Fruit fly (Drosophila melanogaster): ENCODE measurements around the gene p38c.

Gene p38c

dm6 chr3R:24100717-24101116, 49.3 kb downstream of the p38c start (continued):
- TF ChIP-seq kay (GFP tag; optimal IDR thresholded peaks at IDR 0.05) (peak; percentile 8), CG9932 (GFP tag; IDR thresholded peaks at IDR 0.05) (peak; percentile 71), CHES-1-like (GFP tag; optimal IDR thresholded peaks at IDR 0.05) (no peak), pho (GFP tag; optimal IDR thresholded peaks at IDR 0.05) (peak; percentile 25), grau (tag; optimal IDR thresholded peaks at IDR 0.05) (peak; percentile 34), CG32532 (GFP tag; IDR thresholded peaks at IDR 0.05) (peak; percentile 65), bsh (GFP tag; optimal IDR thresholded peaks at IDR 0.05) (peak in 1 of 2 experiments; percentile 14), Blimp-1 (GFP tag; optimal IDR thresholded peaks at IDR 0.05) (peak; percentile 2), CG15479 (GFP tag; optimal IDR thresholded peaks at IDR 0.05) (no peak), CG12942 (GFP tag; optimal IDR thresholded peaks at IDR 0.05) (no peak), Asciz (GFP tag; optimal IDR thresholded peaks at IDR 0.05) (no peak), CG7928 (GFP tag; optimal IDR thresholded peaks at IDR 0.05) (no peak), jigr1 (GFP tag; IDR thresholded peaks at IDR 0.05) (no peak), Dll (GFP tag; IDR thresholded peaks at IDR 0.05; ENCODE audit: partially characterized antibody) (no peak), CG12769 (tag; optimal IDR thresholded peaks at IDR 0.05) (peak; percentile 31), Gug (GFP tag; IDR thresholded peaks at IDR 0.05) (peak; percentile 28; the same call in 1 of the 4 replicates), al (GFP tag; IDR thresholded peaks at IDR 0.05) (peak; percentile 15; the same call in 1 of the 2 replicates), Atf3 (GFP tag; optimal IDR thresholded peaks at IDR 0.05) (no peak), abd-A (tag; optimal IDR thresholded peaks at IDR 0.05) (no peak), bab2 (GFP tag; optimal IDR thresholded peaks at IDR 0.05) (peak; percentile 0), CG1024 (GFP tag; IDR thresholded peaks at IDR 0.05) (no peak), mam (GFP tag; optimal IDR thresholded peaks at IDR 0.05) (peak; percentile 47), CG13287 (GFP tag; IDR thresholded peaks at IDR 0.05; ENCODE audit: partially characterized antibody) (no peak), Sry-δ (GFP tag; optimal IDR thresholded peaks at IDR 0.05) (no peak), CG8290 (GFP tag; optimal IDR thresholded peaks at IDR 0.05) (no peak), CG8290 (tag; optimal IDR thresholded peaks at IDR 0.05) (peak in 1 of 2 experiments; percentile 2), dysf (GFP tag; IDR thresholded peaks at IDR 0.05) (peak; percentile 55; the same call in 2 of the 3 replicates), slbo (GFP tag; IDR thresholded peaks at IDR 0.05) (peak; percentile 71), trh (GFP tag; optimal IDR thresholded peaks at IDR 0.05) (no peak), pum (GFP tag; optimal IDR thresholded peaks at IDR 0.05) (no peak), her (GFP tag; optimal IDR thresholded peaks at IDR 0.05) (peak; percentile 1), CG17359 (tag; optimal IDR thresholded peaks at IDR 0.05) (peak; percentile 43), CG3995 (GFP tag; optimal IDR thresholded peaks at IDR 0.05) (no peak), CG14441 (GFP tag; IDR thresholded peaks at IDR 0.05) (peak; percentile 42; the same call in 1 of the 2 replicates), CG7745 (tag; optimal IDR thresholded peaks at IDR 0.05) (no peak), CG7786 (GFP tag; optimal IDR thresholded peaks at IDR 0.05) (peak; percentile 12), CG32772 (GFP tag; IDR thresholded peaks at IDR 0.05) (0 out of 2 replicates have a peak, but pooled peaks have one; percentile 18), CG7372 (GFP tag; IDR thresholded peaks at IDR 0.05) (no peak), Pdp1 (GFP tag; optimal IDR thresholded peaks at IDR 0.05) (peak in 1 of 2 experiments; percentile 8), CG2678 (tag; optimal IDR thresholded peaks at IDR 0.05) (peak; percentile 28), cato (GFP tag; optimal IDR thresholded peaks at IDR 0.05; ENCODE audit: borderline replicate concordance) (no peak), CG2712 (tag; optimal IDR thresholded peaks at IDR 0.05) (peak; percentile 34), ci (GFP tag; IDR thresholded peaks at IDR 0.05) (peak; percentile 35; the same call in 1 of the 3 replicates), unpg (GFP tag; optimal IDR thresholded peaks at IDR 0.05) (peak; percentile 27), prd (optimal IDR thresholded peaks at IDR 0.05) (no peak), prd (GFP tag; IDR thresholded peaks at IDR 0.05) (peak; percentile 37; the same call in 2 of the 3 replicates), Hsf (GFP tag; optimal IDR thresholded peaks at IDR 0.05) (peak; percentile 2), sob (GFP tag; IDR thresholded peaks at IDR 0.05) (0 out of 2 replicates have a peak, but pooled peaks have one; percentile 31), CG17385 (GFP tag; optimal IDR thresholded peaks at IDR 0.05) (peak; percentile 3), CG9609 (GFP tag; optimal IDR thresholded peaks at IDR 0.05) (peak; percentile 3), row (GFP tag; IDR thresholded peaks at IDR 0.05) (peak; percentile 69)

All from whole organism, embryonic.